Worm (Caenorhabditis elegans): ENCODE data around the gene Y75B8A.32.

ce11 chrIII:12325284-12325683 is 33.1 kb downstream of the Y75B8A.32 start:
- no peak for TF ChIP-seq sea-2 (GFP tag; optimal IDR thresholded peaks at IDR 0.05)
- no peak for TF ChIP-seq egl-27 (tag; optimal IDR thresholded peaks at IDR 0.05)
